Worm (Caenorhabditis elegans) whole organism, early embryonic: ENCODE measurements around the gene bbln-1.

Experiments
- ama-1 ChIP-seq: fragments of 150-350 bp; optimal IDR thresholded peaks from 2 replicates; lab custom pipeline; 2014
- ets-7 ChIP-seq: sonication (generic microtip); optimal IDR thresholded peaks from 2 replicates; lab custom pipeline; 2016; ENCODE audit warnings: missing genotype, missing genetic modification characterization, missing compliant biosample characterization

DNA sequence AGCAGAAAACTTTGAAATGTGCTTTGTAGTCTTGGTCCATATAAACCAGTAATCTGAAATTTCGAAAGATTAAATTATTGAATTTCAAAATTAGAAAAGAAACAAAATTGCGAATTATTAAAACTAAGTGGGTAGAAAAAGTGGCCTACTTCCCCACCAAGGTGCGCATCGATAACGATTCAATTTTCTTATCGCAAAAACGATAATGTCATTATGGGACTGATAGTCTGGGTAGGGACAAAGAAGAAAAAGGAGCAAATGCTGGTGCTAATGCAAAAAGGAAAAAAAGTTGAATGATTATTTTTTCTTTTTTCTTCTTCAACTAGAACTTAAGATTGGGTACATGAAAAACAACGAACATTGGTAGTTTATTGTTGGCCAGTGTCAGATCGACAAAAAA lies 41.7 kb downstream of the bbln-1 start, which contains the start of gene gpcp-1:
- TF ChIP-seq ets-7 (tag; lab: Kevin White, UChicago), result no peak
- TF ChIP-seq ama-1 (lab: Kevin White, UChicago), result no peak
